Worm (Caenorhabditis elegans) whole organism, L1 larva: ENCODE measurements around the gene zipt-15.
A peak's percentile ranks its signal among the peaks of the same experiment; 100 is the strongest.

ENCODE experiments used
- ama-1 ChIP-seq: fragments of 150-350 bp; optimal IDR thresholded peaks from 2 replicates; lab custom pipeline; 2014
- ceh-82 ChIP-seq, 3 experiments: fragments of 150-350 bp in 1 of 3; sonication (generic microtip) in 2 of 3; optimal IDR thresholded peaks; 2 replicates each; lab custom pipeline; 2014 to 2017; ENCODE audit warnings: missing biosample characterization in 3 of 3, missing genetic modification characterization in 3 of 3
- ces-1 ChIP-seq: fragments of 150-350 bp; optimal IDR thresholded peaks from 2 replicates; lab custom pipeline; 2014; ENCODE audit warnings: missing biosample characterization, missing genetic modification reagents, missing genetic modification characterization
- egl-27 ChIP-seq, 2 experiments: fragments of 150-350 bp in 1 of 2; sonication (generic microtip); optimal IDR thresholded peaks; 3 replicates each; lab custom pipeline; 2017 to 2018; ENCODE audit warnings: missing biosample characterization in 2 of 2, missing genetic modification characterization in 2 of 2, missing genetic modification reagents in 2 of 2
- elt-3 ChIP-seq, 6 experiments: fragments of 150-350 bp in 1 of 6; sonication (generic microtip); optimal IDR thresholded peaks; 2 replicates each; lab custom pipeline; 2017 to 2018; ENCODE audit warnings: missing biosample characterization in 6 of 6, missing genetic modification characterization in 6 of 6, inconsistent platforms in 1 of 6
- lin-15B ChIP-seq: fragments of 150-350 bp; sonication (generic microtip); optimal IDR thresholded peaks from 3 replicates; lab custom pipeline; 2014; ENCODE audit warnings: missing biosample characterization, missing genetic modification characterization
- mab-9 ChIP-seq: fragments of 200-800 bp; sonication (Bioruptor generic); IDR thresholded peaks from 2 replicates; pipeline ENCODE4 v1.3.6; 2022; ENCODE audit warnings: missing genetic modification reagents, missing genetic modification characterization, missing compliant biosample characterization
- nhr-12 ChIP-seq: sonication (generic microtip); optimal IDR thresholded peaks from 2 replicates; lab custom pipeline; 2017; ENCODE audit warnings: missing biosample characterization, missing genetic modification characterization
- nhr-20 ChIP-seq: sonication (generic microtip); optimal IDR thresholded peaks from 2 replicates; lab custom pipeline; 2016; ENCODE audit warnings: mild to moderate bottlenecking, missing genetic modification characterization, missing compliant biosample characterization
- nhr-237 ChIP-seq: fragments of 150-350 bp; optimal IDR thresholded peaks from 2 replicates; lab custom pipeline; 2014; ENCODE audit warnings: missing biosample characterization, missing genetic modification characterization
- nhr-28 ChIP-seq: fragments of 150-350 bp; optimal IDR thresholded peaks from 2 replicates; lab custom pipeline; 2014; ENCODE audit warnings: missing biosample characterization, missing genetic modification characterization
- nhr-71 ChIP-seq: sonication (generic microtip); optimal IDR thresholded peaks from 2 replicates; lab custom pipeline; 2016; ENCODE audit warnings: mild to moderate bottlenecking, missing genetic modification characterization, moderate library complexity, missing compliant biosample characterization
- unc-62 ChIP-seq: fragments of 150-350 bp; optimal IDR thresholded peaks from 2 replicates; lab custom pipeline; 2014; ENCODE audit warnings: missing biosample characterization, missing genetic modification reagents, missing genetic modification characterization
- xbp-1 ChIP-seq: sonication (generic microtip); optimal IDR thresholded peaks from 2 replicates; lab custom pipeline; 2016; ENCODE audit warnings: missing genetic modification characterization, missing compliant biosample characterization

DNA sequence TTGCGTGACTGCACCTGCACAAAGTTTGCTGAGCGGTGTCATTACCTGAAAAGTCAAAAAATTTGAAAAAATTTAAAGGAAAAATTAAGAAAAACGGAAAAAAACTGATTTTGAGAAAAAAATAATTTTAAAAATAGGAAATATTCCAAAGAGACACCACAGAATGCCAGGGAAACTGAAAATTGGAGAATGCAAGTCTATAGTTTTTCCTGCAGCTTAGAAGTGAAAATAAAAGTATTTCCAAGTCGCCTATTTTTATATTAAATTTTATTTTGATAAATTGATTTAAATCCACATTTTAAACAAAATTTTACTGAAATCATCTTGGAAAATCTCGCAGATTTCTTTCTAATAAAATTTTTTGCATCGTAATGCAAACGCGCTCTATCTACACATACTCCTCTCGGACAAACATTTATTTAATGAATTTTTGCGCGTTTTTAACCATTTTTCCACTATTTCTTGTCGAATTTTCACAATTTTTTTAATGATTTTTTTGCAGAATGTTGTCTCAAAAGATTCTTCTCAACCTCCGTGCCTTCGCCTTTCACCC, 28.2 kb downstream of the zipt-15 start, which contains the start of the genes F56B3.11 and ech-5:
- TF ChIP-seq mab-9 (GFP tag; lab: Robert Waterston, UW) = peak; percentile 71
- TF ChIP-seq ama-1 (lab: Kevin White, UChicago) = no peak
- peak; percentile 76 for TF ChIP-seq lin-15B (tag; lab: Kevin White, UChicago)
- no peak for TF ChIP-seq ces-1 (GFP tag; lab: Kevin White, UChicago)
- peak in 1 of 6 experiments; percentile 34 for TF ChIP-seq elt-3 (tag; optimal IDR thresholded peaks at IDR 0.05; lab: Kevin White, UChicago)
- peak; percentile 88 for TF ChIP-seq xbp-1 (tag; lab: Kevin White, UChicago)
- TF ChIP-seq nhr-237 (tag; lab: Kevin White, UChicago) = peak; percentile 50
- TF ChIP-seq ceh-82 (tag; optimal IDR thresholded peaks at IDR 0.05; lab: Kevin White, UChicago) = peak; percentile 5 to 58 (median 20)
- no peak for TF ChIP-seq nhr-28 (tag; lab: Kevin White, UChicago)
- peak; percentile 95 for TF ChIP-seq nhr-71 (tag; lab: Kevin White, UChicago)
- TF ChIP-seq nhr-12 (tag; lab: Kevin White, UChicago) = no peak
- TF ChIP-seq egl-27 (tag; optimal IDR thresholded peaks at IDR 0.05; lab: Kevin White, UChicago) = no peak
- peak; percentile 87 for TF ChIP-seq nhr-20 (tag; lab: Kevin White, UChicago)
- TF ChIP-seq unc-62 (GFP tag; lab: Kevin White, UChicago) = no peak
